Worm (Caenorhabditis elegans) whole organism, early embryonic: ENCODE results near the gene cwc-15.

Source experiments
- ama-1 ChIP-seq: fragments of 150-350 bp; optimal IDR thresholded peaks from 2 replicates; lab custom pipeline; 2014
- hmbx-1 ChIP-seq: sonication (generic microtip); optimal IDR thresholded peaks from 2 replicates; lab custom pipeline; 2016; ENCODE audit warnings: mild to moderate bottlenecking, missing genetic modification characterization, missing compliant biosample characterization
- sea-1 ChIP-seq: fragments of 200-800 bp; sonication (Bioruptor generic); conservative IDR thresholded peaks from 2 replicates; pipeline ENCODE4 v1.3.6; 2022; ENCODE audit warnings: missing genetic modification characterization, missing compliant biosample characterization

DNA sequence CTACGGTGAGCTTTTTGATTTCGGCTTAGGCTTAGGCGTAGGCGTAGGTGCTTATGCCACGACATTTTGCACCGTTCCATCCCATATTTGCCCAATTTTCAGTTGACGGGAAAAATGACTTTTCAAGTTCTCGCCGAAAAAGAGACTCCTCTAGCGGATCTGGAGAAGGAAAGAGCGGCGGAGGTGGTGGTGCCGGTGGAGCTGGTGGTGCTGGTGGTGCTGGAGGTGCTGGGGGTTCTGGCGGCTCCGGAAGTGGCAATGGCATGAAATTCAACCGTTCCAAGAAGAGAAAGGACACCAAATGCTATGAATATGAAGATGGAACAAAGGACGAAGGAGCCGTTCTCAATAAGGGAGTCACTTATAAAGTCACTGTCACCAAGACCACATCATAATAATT, 23.9 kb downstream of the cwc-15 start:
- TF ChIP-seq ama-1 (lab: Kevin White, UChicago) = no peak
- TF ChIP-seq hmbx-1 (tag; lab: Kevin White, UChicago) = no peak
- TF ChIP-seq sea-1 (GFP tag; lab: Robert Waterston, UW) = no peak
